Fruit fly (Drosophila melanogaster) whole organism, embryonic: ENCODE results near the gene Or82a.

Experiments
- CG10267 ChIP-seq: fragments of 200-800 bp; sonication (Bioruptor generic); optimal IDR thresholded peaks from 2 replicates; lab custom pipeline; 2018; ENCODE audit warnings: missing biosample characterization, mild to moderate bottlenecking, missing genetic modification characterization, moderate library complexity
- CG12769 ChIP-seq: fragments of 200-800 bp; sonication (Bioruptor generic); optimal IDR thresholded peaks from 2 replicates; lab custom pipeline; 2019; ENCODE audit warnings: missing biosample characterization, mild to moderate bottlenecking, missing genetic modification characterization, moderate library complexity
- CG14441 ChIP-seq: fragments of 200-800 bp; sonication (Bioruptor generic); IDR thresholded peaks from 2 replicates; pipeline ENCODE4 v1.3.6; 2022; ENCODE audit warnings: missing biosample characterization, missing genetic modification characterization
- CG16779 ChIP-seq: fragments of 200-800 bp; sonication (Bioruptor generic); IDR thresholded peaks from 2 replicates; pipeline ENCODE4 v1.3.6; 2022; ENCODE audit warnings: missing biosample characterization, missing genetic modification characterization
- CG17802 ChIP-seq: fragments of 200-800 bp; sonication (Bioruptor generic); optimal IDR thresholded peaks from 2 replicates; lab custom pipeline; 2018; ENCODE audit warnings: missing biosample characterization, mild to moderate bottlenecking, missing genetic modification characterization, moderate library complexity
- CG30431 ChIP-seq: fragments of 200-800 bp; sonication (Bioruptor generic); optimal IDR thresholded peaks from 2 replicates; lab custom pipeline; 2017; ENCODE audit warnings: missing biosample characterization, missing genetic modification characterization
- CG31365 ChIP-seq: fragments of 200-800 bp; sonication (Bioruptor generic); optimal IDR thresholded peaks from 2 replicates; lab custom pipeline; 2018; ENCODE audit warnings: missing biosample characterization, mild to moderate bottlenecking, missing genetic modification characterization
- CG31388 ChIP-seq: fragments of 200-800 bp; sonication (Bioruptor generic); optimal IDR thresholded peaks from 2 replicates; lab custom pipeline; 2016; ENCODE audit warnings: missing biosample characterization, missing genetic modification characterization
- CG3163 ChIP-seq: fragments of 200-800 bp; sonication (Bioruptor generic); optimal IDR thresholded peaks from 3 replicates; lab custom pipeline; 2016; ENCODE audit warnings: missing biosample characterization, missing genetic modification characterization
- CG3281 ChIP-seq: fragments of 200-800 bp; sonication (Bioruptor generic); optimal IDR thresholded peaks from 3 replicates; lab custom pipeline; 2017; ENCODE audit warnings: missing biosample characterization, mild to moderate bottlenecking, missing genetic modification characterization
- CG34376 ChIP-seq: fragments of 200-800 bp; sonication (Bioruptor generic); optimal IDR thresholded peaks from 2 replicates; lab custom pipeline; 2018; ENCODE audit warnings: missing biosample characterization, mild to moderate bottlenecking, missing genetic modification characterization
- CG3838 ChIP-seq: fragments of 200-800 bp; sonication (Bioruptor generic); optimal IDR thresholded peaks from 3 replicates; lab custom pipeline; 2016; ENCODE audit warnings: missing biosample characterization, missing genetic modification characterization
- CG4707 ChIP-seq: fragments of 200-800 bp; sonication (Bioruptor generic); optimal IDR thresholded peaks from 2 replicates; lab custom pipeline; 2018; ENCODE audit warnings: missing biosample characterization, mild to moderate bottlenecking, missing genetic modification characterization, moderate library complexity
- CG5245 ChIP-seq: fragments of 200-800 bp; sonication (Bioruptor generic); optimal IDR thresholded peaks from 3 replicates; lab custom pipeline; 2016; ENCODE audit warnings: missing biosample characterization, missing genetic modification characterization
- CG6654 ChIP-seq: fragments of 200-800 bp; sonication (Bioruptor generic); optimal IDR thresholded peaks from 2 replicates; lab custom pipeline; 2017; ENCODE audit warnings: missing biosample characterization, mild to moderate bottlenecking, missing genetic modification characterization
- CG6689 ChIP-seq: fragments of 200-800 bp; sonication (Bioruptor generic); IDR thresholded peaks from 2 replicates; pipeline ENCODE4 v1.3.6; 2022; ENCODE audit warnings: missing biosample characterization, missing genetic modification characterization
- CG7556 ChIP-seq: fragments of 200-800 bp; sonication (Bioruptor generic); optimal IDR thresholded peaks from 2 replicates; lab custom pipeline; 2017; ENCODE audit warnings: missing biosample characterization, mild to moderate bottlenecking, missing genetic modification characterization
- Dll ChIP-seq: fragments of 200-800 bp; sonication (Bioruptor generic); IDR thresholded peaks from 4 replicates; pipeline ENCODE4 v1.3.6; 2022; ENCODE audit warnings: missing biosample characterization, missing genetic modification characterization; ENCODE audit not compliant: partially characterized antibody
- E2f2 ChIP-seq: fragments of 200-800 bp; sonication (Bioruptor generic); IDR thresholded peaks from 2 replicates; pipeline ENCODE4 v1.3.6; 2022; ENCODE audit warnings: missing biosample characterization, missing genetic modification characterization
- Gsc ChIP-seq: fragments of 200-800 bp; sonication (Bioruptor generic); IDR thresholded peaks from 2 replicates; pipeline ENCODE4 v1.3.6; 2022; ENCODE audit warnings: missing biosample characterization, missing genetic modification characterization
- HHEX ChIP-seq: fragments of 200-800 bp; sonication (Bioruptor generic); optimal IDR thresholded peaks from 3 replicates; lab custom pipeline; 2017; ENCODE audit warnings: missing biosample characterization, mild to moderate bottlenecking, missing genetic modification characterization, missing genetic modification reagents
- HLHmδ ChIP-seq: fragments of 200-800 bp; sonication (Bioruptor generic); optimal IDR thresholded peaks from 2 replicates; lab custom pipeline; 2018; ENCODE audit warnings: missing biosample characterization, mild to moderate bottlenecking, missing genetic modification characterization, moderate library complexity
- HmgZ ChIP-seq: fragments of 200-800 bp; sonication (Bioruptor generic); optimal IDR thresholded peaks from 2 replicates; lab custom pipeline; 2018; ENCODE audit warnings: missing biosample characterization, mild to moderate bottlenecking, missing genetic modification characterization
- Hmr ChIP-seq: fragments of 200-800 bp; sonication (Bioruptor generic); optimal IDR thresholded peaks from 3 replicates; lab custom pipeline; 2017; ENCODE audit warnings: mild to moderate bottlenecking, missing biosample characterization, missing genetic modification reagents, missing genetic modification characterization
- Nf-YC ChIP-seq: fragments of 200-800 bp; optimal IDR thresholded peaks from 3 replicates; lab custom pipeline; 2019; ENCODE audit warnings: missing biosample characterization, mild to moderate bottlenecking, missing genetic modification characterization, moderate library complexity
- Six4 ChIP-seq: fragments of 200-800 bp; sonication (Bioruptor generic); optimal IDR thresholded peaks from 2 replicates; lab custom pipeline; 2016; ENCODE audit warnings: missing biosample characterization, missing genetic modification characterization
- Sry-δ ChIP-seq: fragments of 200-800 bp; sonication (Bioruptor generic); optimal IDR thresholded peaks from 2 replicates; lab custom pipeline; 2016; ENCODE audit warnings: missing biosample characterization, missing genetic modification characterization
- ato ChIP-seq: fragments of 200-800 bp; sonication (Bioruptor generic); IDR thresholded peaks from 2 replicates; pipeline ENCODE4 v1.3.6; 2022; ENCODE audit warnings: missing biosample characterization, missing genetic modification characterization; ENCODE audit not compliant: partially characterized antibody
- bab2 ChIP-seq: fragments of 200-800 bp; sonication (Bioruptor generic); optimal IDR thresholded peaks from 2 replicates; lab custom pipeline; 2016; ENCODE audit warnings: missing biosample characterization, missing genetic modification characterization
- cas ChIP-seq: fragments of 200-800 bp; sonication (Bioruptor generic); IDR thresholded peaks from 2 replicates; pipeline ENCODE4 v1.3.6; 2022; ENCODE audit warnings: missing biosample characterization, missing genetic modification characterization
- crol ChIP-seq: fragments of 200-800 bp; sonication (Bioruptor generic); IDR thresholded peaks from 2 replicates; pipeline ENCODE4 v1.3.6; 2022; ENCODE audit warnings: missing biosample characterization, missing genetic modification characterization
- dan ChIP-seq: fragments of 200-800 bp; sonication (Bioruptor generic); IDR thresholded peaks from 2 replicates; pipeline ENCODE4 v1.3.6; 2022; ENCODE audit warnings: missing biosample characterization, missing genetic modification characterization
- dimm ChIP-seq: fragments of 200-800 bp; sonication (Bioruptor generic); IDR thresholded peaks from 2 replicates; pipeline ENCODE4 v1.3.6; 2022; ENCODE audit warnings: missing biosample characterization, missing genetic modification characterization
- ems ChIP-seq: fragments of 200-800 bp; sonication (Bioruptor generic); optimal IDR thresholded peaks from 3 replicates; lab custom pipeline; 2016; ENCODE audit warnings: missing biosample characterization, missing genetic modification characterization
- ewg ChIP-seq: fragments of 200-800 bp; sonication (Bioruptor generic); optimal IDR thresholded peaks from 3 replicates; lab custom pipeline; 2017; ENCODE audit warnings: mild to moderate bottlenecking, missing biosample characterization, missing genetic modification reagents, missing genetic modification characterization
- gcm ChIP-seq: fragments of 200-800 bp; sonication (Bioruptor generic); optimal IDR thresholded peaks from 2 replicates; lab custom pipeline; 2019; ENCODE audit warnings: missing biosample characterization, mild to moderate bottlenecking, missing genetic modification characterization, moderate library complexity
- insv ChIP-seq, 2 experiments: fragments of 200-800 bp; sonication (Bioruptor generic); optimal IDR thresholded peaks; 3 replicates each; lab custom pipeline; 2016 to 2018; ENCODE audit warnings: missing biosample characterization in 2 of 2, missing genetic modification characterization in 2 of 2
- lab ChIP-seq: fragments of 200-800 bp; sonication (Bioruptor generic); optimal IDR thresholded peaks from 3 replicates; lab custom pipeline; 2017; ENCODE audit warnings: missing biosample characterization, missing genetic modification characterization, mild to moderate bottlenecking, moderate library complexity, missing genetic modification reagents
- lov ChIP-seq, 2 experiments: fragments of 200-800 bp in 1 of 2; fragments of >200 bp in 1 of 2; sonication (Bioruptor generic) in 1 of 2; IDR thresholded peaks in 1 of 2; optimal IDR thresholded peaks in 1 of 2; 2 replicates in 1 of 2; 3 replicates in 1 of 2; pipeline versions ENCODE4 v1.3.6 to Lab custom; 2017 to 2022; ENCODE audit warnings: missing biosample characterization in 1 of 2, missing genetic modification characterization in 1 of 2
- maf-S ChIP-seq: fragments of 200-800 bp; sonication (Bioruptor generic); optimal IDR thresholded peaks from 2 replicates; lab custom pipeline; 2016; ENCODE audit warnings: missing biosample characterization, missing genetic modification characterization
- odd ChIP-seq: fragments of 200-800 bp; sonication (Bioruptor generic); optimal IDR thresholded peaks from 2 replicates; lab custom pipeline; 2017; ENCODE audit warnings: missing biosample characterization, mild to moderate bottlenecking, missing genetic modification characterization
- pho ChIP-seq: fragments of 200-800 bp; sonication (Bioruptor generic); optimal IDR thresholded peaks from 2 replicates; lab custom pipeline; 2016; ENCODE audit warnings: missing biosample characterization, missing genetic modification characterization
- psq ChIP-seq: fragments of 200-800 bp; sonication (Bioruptor generic); optimal IDR thresholded peaks from 2 replicates; lab custom pipeline; 2017; ENCODE audit warnings: missing biosample characterization, missing genetic modification characterization
- pzg ChIP-seq: fragments of 200-800 bp; sonication (Bioruptor generic); optimal IDR thresholded peaks from 3 replicates; lab custom pipeline; 2018; ENCODE audit warnings: missing biosample characterization, mild to moderate bottlenecking, missing genetic modification characterization, moderate library complexity
- rib ChIP-seq: fragments of 200-800 bp; sonication (Bioruptor generic); IDR thresholded peaks from 2 replicates; pipeline ENCODE4 v1.3.6; 2022; ENCODE audit warnings: missing biosample characterization, missing genetic modification characterization
- scrt ChIP-seq: fragments of 200-800 bp; sonication (Bioruptor generic); optimal IDR thresholded peaks from 2 replicates; lab custom pipeline; 2018; ENCODE audit warnings: missing biosample characterization, mild to moderate bottlenecking, missing genetic modification characterization, moderate library complexity
- sob ChIP-seq: fragments of 200-800 bp; sonication (Bioruptor generic); IDR thresholded peaks from 2 replicates; pipeline ENCODE4 v1.3.6; 2022; ENCODE audit warnings: missing biosample characterization, missing genetic modification characterization
- stwl ChIP-seq: fragments of 200-800 bp; sonication (Bioruptor generic); optimal IDR thresholded peaks from 3 replicates; lab custom pipeline; 2018; ENCODE audit warnings: missing biosample characterization, mild to moderate bottlenecking, missing genetic modification characterization, moderate library complexity

Or82a gene

dm6 chr3R:4215264-4215993 is 41.3 kb upstream of the Or82a start, which contains the start of gene CG14636 (continued):
- TF ChIP-seq ems, result peak; percentile 49
- peak; percentile 12; the same call in 1 of the 2 replicates for TF ChIP-seq Gsc (GFP tag; lab: Robert Waterston, UW)
- TF ChIP-seq CG31388 (GFP tag; lab: Kevin White, UChicago), result no peak
- peak; percentile 24 for TF ChIP-seq Sry-δ
- 0 out of 2 replicates have a peak, but pooled peaks have one; percentile 39 for TF ChIP-seq cas (GFP tag; lab: Robert Waterston, UW)
- TF ChIP-seq lab, result peak; percentile 88
- no peak for TF ChIP-seq CG17802 (tag; lab: Kevin White, UChicago)
- peak; percentile 30; the same call in 1 of the 2 replicates for TF ChIP-seq ato
- peak; percentile 21 for TF ChIP-seq CG10267
- TF ChIP-seq Dll, result peak; percentile 48; the same call in 1 of the 4 replicates
- no peak for TF ChIP-seq CG3163 (GFP tag; lab: Kevin White, UChicago)
- no peak for TF ChIP-seq psq (GFP tag; lab: Kevin White, UChicago)
- TF ChIP-seq Hmr (GFP tag; lab: Kevin White, UChicago), result peak; percentile 80
- TF ChIP-seq insv (GFP tag; optimal IDR thresholded peaks at IDR 0.05; lab: Kevin White, UChicago), result no peak
- no peak for TF ChIP-seq Six4 (GFP tag; lab: Kevin White, UChicago)
- peak; percentile 60 for TF ChIP-seq E2f2 (GFP tag; lab: Robert Waterston, UW)
- TF ChIP-seq gcm (GFP tag; lab: Kevin White, UChicago), result peak; percentile 12
- peak; percentile 71 for TF ChIP-seq CG12769 (tag; lab: Kevin White, UChicago)
- TF ChIP-seq scrt (GFP tag; lab: Kevin White, UChicago), result peak; percentile 3
- TF ChIP-seq Nf-YC (tag; lab: Kevin White, UChicago), result peak; percentile 75
- peak; percentile 84 for TF ChIP-seq sob
- peak; percentile 79 for TF ChIP-seq CG6689
- TF ChIP-seq CG6654 (GFP tag; lab: Kevin White, UChicago), result no peak
- TF ChIP-seq CG34376 (GFP tag; lab: Kevin White, UChicago), result peak; percentile 61
- peak; percentile 71 for TF ChIP-seq CG3281 (GFP tag; lab: Kevin White, UChicago)
- peak; percentile 60 for TF ChIP-seq bab2 (GFP tag; lab: Kevin White, UChicago)
- TF ChIP-seq HHEX (GFP tag; lab: Kevin White, UChicago), result peak; percentile 69
- 0 out of 2 replicates have a peak, but pooled peaks have one; percentile 57 for TF ChIP-seq CG16779 (GFP tag; lab: Robert Waterston, UW)
- TF ChIP-seq ewg, result peak; percentile 23
- peak; percentile 20 for TF ChIP-seq CG30431
- TF ChIP-seq CG3838, result no peak
- peak; percentile 66 for TF ChIP-seq odd (GFP tag; lab: Kevin White, UChicago)
- peak; percentile 85 for TF ChIP-seq crol
- no peak for TF ChIP-seq lov (optimal IDR thresholded peaks at IDR 0.05; lab: Kevin White, UChicago)
- TF ChIP-seq lov (GFP tag; IDR thresholded peaks at IDR 0.05; lab: Robert Waterston, UW), result no peak
- TF ChIP-seq pho (GFP tag; lab: Kevin White, UChicago), result peak; percentile 62
- no peak for TF ChIP-seq HLHmδ
- peak; percentile 44 for TF ChIP-seq maf-S (GFP tag; lab: Kevin White, UChicago)
- TF ChIP-seq CG7556 (GFP tag; lab: Kevin White, UChicago), result peak; percentile 69
- TF ChIP-seq dan (GFP tag; lab: Robert Waterston, UW), result no peak
- no peak for TF ChIP-seq pzg (GFP tag; lab: Kevin White, UChicago)
- peak; percentile 90 for TF ChIP-seq CG14441 (GFP tag; lab: Robert Waterston, UW)
- TF ChIP-seq stwl (tag; lab: Kevin White, UChicago), result no peak
- TF ChIP-seq CG4707, result no peak
- peak; percentile 75; the same call in 1 of the 2 replicates for TF ChIP-seq rib (GFP tag; lab: Robert Waterston, UW)
- TF ChIP-seq dimm, result peak; percentile 5; the same call in 1 of the 2 replicates
- TF ChIP-seq CG5245 (GFP tag; lab: Kevin White, UChicago), result peak; percentile 25
- TF ChIP-seq CG31365 (tag; lab: Kevin White, UChicago), result no peak
- TF ChIP-seq HmgZ, result peak; percentile 79
